Fruit fly (Drosophila melanogaster) whole organism, embryonic: ENCODE data around the gene Jon25Bi.

Source experiments
- BEAF-32 ChIP-seq: fragments of 200-800 bp; sonication (Bioruptor generic); optimal IDR thresholded peaks from 3 replicates; lab custom pipeline; 2017; ENCODE audit warnings: missing biosample characterization, missing genetic modification characterization, mild to moderate bottlenecking, moderate library complexity, missing genetic modification reagents
- Bdp1 ChIP-seq: fragments of 200-800 bp; sonication (Bioruptor generic); optimal IDR thresholded peaks from 3 replicates; lab custom pipeline; 2016; ENCODE audit warnings: missing biosample characterization, missing genetic modification characterization
- CG10321 ChIP-seq: fragments of 200-800 bp; sonication (Bioruptor generic); IDR thresholded peaks from 2 replicates; pipeline ENCODE4 v1.3.6; 2022; ENCODE audit warnings: missing biosample characterization, missing genetic modification characterization
- CG12769 ChIP-seq: fragments of 200-800 bp; sonication (Bioruptor generic); optimal IDR thresholded peaks from 2 replicates; lab custom pipeline; 2019; ENCODE audit warnings: missing biosample characterization, mild to moderate bottlenecking, missing genetic modification characterization, moderate library complexity
- CG12942 ChIP-seq: fragments of 200-800 bp; sonication (Bioruptor generic); optimal IDR thresholded peaks from 3 replicates; lab custom pipeline; 2016; ENCODE audit warnings: missing biosample characterization, missing genetic modification characterization
- CG13775 ChIP-seq: fragments of 200-800 bp; sonication (Bioruptor generic); optimal IDR thresholded peaks from 3 replicates; lab custom pipeline; 2017; ENCODE audit warnings: missing biosample characterization, mild to moderate bottlenecking, missing genetic modification characterization
- CG14441 ChIP-seq: fragments of 200-800 bp; sonication (Bioruptor generic); IDR thresholded peaks from 2 replicates; pipeline ENCODE4 v1.3.6; 2022; ENCODE audit warnings: missing biosample characterization, missing genetic modification characterization
- CG15479 ChIP-seq: fragments of 200-800 bp; sonication (Bioruptor generic); optimal IDR thresholded peaks from 3 replicates; lab custom pipeline; 2019; ENCODE audit warnings: missing biosample characterization, mild to moderate bottlenecking, missing genetic modification characterization, moderate library complexity
- CG15696 ChIP-seq: fragments of 200-800 bp; sonication (Bioruptor generic); optimal IDR thresholded peaks from 2 replicates; lab custom pipeline; 2019; ENCODE audit warnings: missing biosample characterization, mild to moderate bottlenecking, missing genetic modification characterization, moderate library complexity
- CG17361 ChIP-seq: fragments of 200-800 bp; sonication (Bioruptor generic); IDR thresholded peaks from 3 replicates; pipeline ENCODE4 v1.3.6; 2022; ENCODE audit warnings: missing biosample characterization, missing genetic modification characterization
- CG18764 ChIP-seq: fragments of 200-800 bp; sonication (Bioruptor generic); optimal IDR thresholded peaks from 3 replicates; lab custom pipeline; 2016; ENCODE audit warnings: missing biosample characterization, missing genetic modification characterization
- CG2129 ChIP-seq: fragments of 200-800 bp; sonication (Bioruptor generic); IDR thresholded peaks from 2 replicates; pipeline ENCODE4 v1.3.6; 2022; ENCODE audit warnings: missing biosample characterization, missing genetic modification characterization; ENCODE audit not compliant: partially characterized antibody
- CG32772 ChIP-seq: fragments of 200-800 bp; sonication (Bioruptor generic); IDR thresholded peaks from 2 replicates; pipeline ENCODE4 v1.3.6; 2022; ENCODE audit warnings: missing biosample characterization, missing genetic modification characterization
- CG3838 ChIP-seq: fragments of 200-800 bp; sonication (Bioruptor generic); optimal IDR thresholded peaks from 3 replicates; lab custom pipeline; 2016; ENCODE audit warnings: missing biosample characterization, missing genetic modification characterization
- CG3995 ChIP-seq: fragments of 200-800 bp; sonication (Bioruptor generic); optimal IDR thresholded peaks from 3 replicates; lab custom pipeline; 2016; ENCODE audit warnings: missing biosample characterization, missing genetic modification characterization
- CG7745 ChIP-seq: fragments of 200-800 bp; sonication (Bioruptor generic); optimal IDR thresholded peaks from 2 replicates; lab custom pipeline; 2018; ENCODE audit warnings: missing biosample characterization, mild to moderate bottlenecking, missing genetic modification characterization, moderate library complexity
- CG9932 ChIP-seq: fragments of 200-800 bp; sonication (Bioruptor generic); IDR thresholded peaks from 2 replicates; pipeline ENCODE4 v1.3.6; 2022; ENCODE audit warnings: missing biosample characterization, missing genetic modification characterization
- D19A ChIP-seq: fragments of 200-800 bp; optimal IDR thresholded peaks from 3 replicates; lab custom pipeline; 2019; ENCODE audit warnings: missing biosample characterization, mild to moderate bottlenecking, missing genetic modification characterization, moderate library complexity
- Ets65A ChIP-seq: fragments of 200-800 bp; sonication (Bioruptor generic); peaks from one replicate; lab custom pipeline; 2016; ENCODE audit warnings: missing biosample characterization, missing genetic modification characterization
- GATAe ChIP-seq: fragments of 200-800 bp; sonication (Bioruptor generic); conservative IDR thresholded peaks from 2 replicates; pipeline ENCODE4 v1.3.6; 2022; ENCODE audit warnings: missing biosample characterization, missing genetic modification characterization
- Hr78 ChIP-seq, 2 experiments: fragments of 200-800 bp in 1 of 2; fragments of >200 bp in 1 of 2; sonication (Bioruptor generic) in 1 of 2; optimal IDR thresholded peaks; 2 replicates each; lab custom pipeline; 2017 to 2019; ENCODE audit warnings: missing biosample characterization in 2 of 2, missing genetic modification characterization in 2 of 2, mild to moderate bottlenecking in 1 of 2, moderate library complexity in 1 of 2
- MESR4 ChIP-seq: fragments of 200-800 bp; sonication (Bioruptor generic); optimal IDR thresholded peaks from 2 replicates; lab custom pipeline; 2018; ENCODE audit warnings: missing biosample characterization, mild to moderate bottlenecking, missing genetic modification characterization, moderate library complexity
- Nf-YC ChIP-seq: fragments of 200-800 bp; optimal IDR thresholded peaks from 3 replicates; lab custom pipeline; 2019; ENCODE audit warnings: missing biosample characterization, mild to moderate bottlenecking, missing genetic modification characterization, moderate library complexity
- Ptx1 ChIP-seq: fragments of 200-800 bp; sonication (Bioruptor generic); IDR thresholded peaks from 2 replicates; pipeline ENCODE4 v1.3.6; 2022; ENCODE audit warnings: missing biosample characterization, missing genetic modification characterization
- Ssrp ChIP-seq: fragments of 200-800 bp; sonication (Bioruptor generic); optimal IDR thresholded peaks from 2 replicates; lab custom pipeline; 2018; ENCODE audit warnings: missing biosample characterization, mild to moderate bottlenecking, missing genetic modification characterization, moderate library complexity
- Trl ChIP-seq, 3 experiments: fragments of >200 bp in 2 of 3; fragments of 200-800 bp in 1 of 3; sonication (Bioruptor generic) in 1 of 3; optimal IDR thresholded peaks; 2 replicates in 1 of 3; 3 replicates in 2 of 3; lab custom pipeline; 2016 to 2017; ENCODE audit warnings: missing biosample characterization in 1 of 3, missing genetic modification characterization in 1 of 3
- ase ChIP-seq: fragments of 200-800 bp; sonication (Bioruptor generic); IDR thresholded peaks from 3 replicates; pipeline ENCODE4 v1.3.6; 2022; ENCODE audit warnings: missing biosample characterization, missing genetic modification characterization
- cas ChIP-seq: fragments of 200-800 bp; sonication (Bioruptor generic); IDR thresholded peaks from 2 replicates; pipeline ENCODE4 v1.3.6; 2022; ENCODE audit warnings: missing biosample characterization, missing genetic modification characterization
- dati ChIP-seq: fragments of 200-800 bp; sonication (Bioruptor generic); IDR thresholded peaks from 2 replicates; pipeline ENCODE4 v1.3.6; 2022; ENCODE audit warnings: missing biosample characterization, missing genetic modification characterization
- dm ChIP-seq: fragments of 200-800 bp; sonication (Bioruptor generic); optimal IDR thresholded peaks from 3 replicates; lab custom pipeline; 2016; ENCODE audit warnings: missing biosample characterization, missing genetic modification characterization
- dmrt11E ChIP-seq: fragments of 200-800 bp; sonication (Bioruptor generic); optimal IDR thresholded peaks from 3 replicates; lab custom pipeline; 2018; ENCODE audit warnings: missing biosample characterization, mild to moderate bottlenecking, missing genetic modification characterization, moderate library complexity
- eve ChIP-seq, 2 experiments: fragments of >200 bp; optimal IDR thresholded peaks; 2 replicates each; lab custom pipeline; 2017; ENCODE audit warnings: missing biosample characterization in 2 of 2, missing genetic modification characterization in 2 of 2
- exex ChIP-seq: fragments of 200-800 bp; sonication (Bioruptor generic); optimal IDR thresholded peaks from 4 replicates; lab custom pipeline; 2018; ENCODE audit warnings: missing biosample characterization, mild to moderate bottlenecking, missing genetic modification characterization, moderate library complexity
- gcm ChIP-seq: fragments of 200-800 bp; sonication (Bioruptor generic); optimal IDR thresholded peaks from 2 replicates; lab custom pipeline; 2019; ENCODE audit warnings: missing biosample characterization, mild to moderate bottlenecking, missing genetic modification characterization, moderate library complexity
- gsb-n ChIP-seq: fragments of 200-800 bp; sonication (Bioruptor generic); optimal IDR thresholded peaks from 3 replicates; lab custom pipeline; 2018; ENCODE audit warnings: missing biosample characterization, mild to moderate bottlenecking, missing genetic modification characterization
- maf-S ChIP-seq: fragments of 200-800 bp; sonication (Bioruptor generic); optimal IDR thresholded peaks from 2 replicates; lab custom pipeline; 2016; ENCODE audit warnings: missing biosample characterization, missing genetic modification characterization
- mirr ChIP-seq: fragments of 200-800 bp; sonication (Bioruptor generic); optimal IDR thresholded peaks from 3 replicates; lab custom pipeline; 2018; ENCODE audit warnings: missing biosample characterization, mild to moderate bottlenecking, missing genetic modification characterization
- pros ChIP-seq: fragments of 200-800 bp; sonication (Bioruptor generic); optimal IDR thresholded peaks from 3 replicates; lab custom pipeline; 2019; ENCODE audit warnings: missing biosample characterization, mild to moderate bottlenecking, missing genetic modification characterization, moderate library complexity
- schlank ChIP-seq: fragments of 200-800 bp; sonication (Bioruptor generic); optimal IDR thresholded peaks from 2 replicates; lab custom pipeline; 2018; ENCODE audit warnings: missing biosample characterization, mild to moderate bottlenecking, missing genetic modification characterization
- sd ChIP-seq: fragments of 200-800 bp; sonication (Bioruptor generic); optimal IDR thresholded peaks from 3 replicates; lab custom pipeline; 2018; ENCODE audit warnings: missing biosample characterization, mild to moderate bottlenecking, missing genetic modification characterization, moderate library complexity
- sug ChIP-seq: fragments of 200-800 bp; optimal IDR thresholded peaks from 2 replicates; lab custom pipeline; 2019; ENCODE audit warnings: missing biosample characterization, mild to moderate bottlenecking, missing genetic modification characterization, moderate library complexity

The Jon25Bi gene

dm6 chr2L:4998571-4999191, 43.7 kb upstream of the Jon25Bi start:
- TF ChIP-seq CG15696 (tag; lab: Kevin White, UChicago) (no peak), mirr (GFP tag; lab: Kevin White, UChicago) (peak; percentile 47), dmrt11E (no peak), MESR4 (GFP tag; lab: Kevin White, UChicago) (no peak), gcm (GFP tag; lab: Kevin White, UChicago) (peak; percentile 46), CG7745 (tag; lab: Kevin White, UChicago) (no peak), CG9932 (GFP tag; lab: Robert Waterston, UW) (no peak), dati (no peak), maf-S (GFP tag; lab: Kevin White, UChicago) (no peak), CG3995 (no peak), D19A (tag; lab: Kevin White, UChicago) (peak; percentile 86), Bdp1 (GFP tag; lab: Kevin White, UChicago) (no peak), schlank (tag; lab: Kevin White, UChicago) (no peak), CG14441 (GFP tag; lab: Robert Waterston, UW) (no peak), sd (peak; percentile 63), CG13775 (GFP tag; lab: Kevin White, UChicago) (no peak), gsb-n (tag; lab: Kevin White, UChicago) (no peak), sug (peak; percentile 40), CG17361 (GFP tag; lab: Robert Waterston, UW) (no peak), CG10321 (GFP tag; lab: Robert Waterston, UW) (no peak), exex (tag; lab: Kevin White, UChicago) (peak; percentile 95), pros (GFP tag; lab: Kevin White, UChicago) (peak; percentile 51), Hr78 (GFP tag; optimal IDR thresholded peaks at IDR 0.05; lab: Kevin White, UChicago) (no peak), eve (GFP tag; optimal IDR thresholded peaks at IDR 0.05; lab: Kevin White, UChicago) (peak in 1 of 2 experiments; percentile 37), CG2129 (no peak), CG12769 (tag; lab: Kevin White, UChicago) (no peak), Nf-YC (tag; lab: Kevin White, UChicago) (no peak), CG12942 (GFP tag; lab: Kevin White, UChicago) (no peak), Trl (optimal IDR thresholded peaks at IDR 0.05; lab: Kevin White, UChicago) (peak; percentile 23 to 55), Trl (GFP tag; optimal IDR thresholded peaks at IDR 0.05; lab: Kevin White, UChicago) (no peak), CG32772 (GFP tag; lab: Robert Waterston, UW) (no peak), cas (GFP tag; lab: Robert Waterston, UW) (no peak), ase (GFP tag; lab: Robert Waterston, UW) (no peak), GATAe (0 out of 2 replicates have a peak, but pooled peaks have one; percentile 29), dm (GFP tag; lab: Kevin White, UChicago) (no peak)

dm6 chr2L:4998260-4998560, 43.3 kb upstream of the Jon25Bi start:
- TF ChIP-seq Ssrp (tag; lab: Kevin White, UChicago) (peak; percentile 14), CG15479 (GFP tag; lab: Kevin White, UChicago) (peak; percentile 77), CG3838 (GFP tag; lab: Kevin White, UChicago) (no peak), Ptx1 (GFP tag; lab: Robert Waterston, UW) (0 out of 2 replicates have a peak, but pooled peaks have one; percentile 5), CG18764 (GFP tag; lab: Kevin White, UChicago) (no peak), CG7745 (tag; lab: Kevin White, UChicago) (no peak), Ets65A (GFP tag; lab: Kevin White, UChicago) (peak; percentile 80), BEAF-32 (GFP tag; lab: Kevin White, UChicago) (peak; percentile 19)
